Worm (Caenorhabditis elegans) whole organism, L3 larva: ENCODE data around the gene mig-22.

Source experiments
- R02D3.7 ChIP-seq: fragments of 150-350 bp; optimal IDR thresholded peaks from 2 replicates; lab custom pipeline; 2014; ENCODE audit warnings: missing biosample characterization, missing genetic modification characterization
- ZK546.5 ChIP-seq: sonication (generic microtip); optimal IDR thresholded peaks from 2 replicates; lab custom pipeline; 2017; ENCODE audit warnings: missing biosample characterization, missing genetic modification characterization
- aly-2 ChIP-seq: fragments of 150-350 bp; optimal IDR thresholded peaks from 2 replicates; lab custom pipeline; 2014; ENCODE audit warnings: missing biosample characterization, missing genetic modification characterization
- ama-1 ChIP-seq: fragments of 150-350 bp; optimal IDR thresholded peaks from 2 replicates; lab custom pipeline; 2018
- ceh-16 ChIP-seq: sonication (generic microtip); optimal IDR thresholded peaks from 2 replicates; lab custom pipeline; 2017; ENCODE audit warnings: missing biosample characterization, missing genetic modification characterization
- ceh-28 ChIP-seq: fragments of 150-350 bp; optimal IDR thresholded peaks from 2 replicates; lab custom pipeline; 2014; ENCODE audit warnings: missing biosample characterization, missing genetic modification reagents, missing genetic modification characterization
- ceh-82 ChIP-seq: fragments of 150-350 bp; optimal IDR thresholded peaks from 2 replicates; lab custom pipeline; 2014; ENCODE audit warnings: missing biosample characterization, missing genetic modification characterization
- ceh-9 ChIP-seq: sonication (generic microtip); optimal IDR thresholded peaks from 2 replicates; lab custom pipeline; 2018; ENCODE audit warnings: missing biosample characterization, missing genetic modification characterization
- daf-12 ChIP-seq: fragments of 150-350 bp; optimal IDR thresholded peaks from 2 replicates; lab custom pipeline; 2014; ENCODE audit warnings: missing biosample characterization, missing genetic modification reagents, missing genetic modification characterization
- egl-27 ChIP-seq: sonication (generic microtip); optimal IDR thresholded peaks from 4 replicates; lab custom pipeline; 2017; ENCODE audit warnings: missing biosample characterization, missing genetic modification reagents, missing genetic modification characterization
- egl-5 ChIP-seq: fragments of 150-350 bp; optimal IDR thresholded peaks from 2 replicates; lab custom pipeline; 2017; ENCODE audit warnings: missing biosample characterization, missing genetic modification reagents, missing genetic modification characterization, inconsistent platforms
- elt-1 ChIP-seq: fragments of 150-350 bp; optimal IDR thresholded peaks from 2 replicates; lab custom pipeline; 2014; ENCODE audit warnings: missing biosample characterization, missing genetic modification characterization
- elt-2 ChIP-seq: sonication (generic microtip); optimal IDR thresholded peaks from 2 replicates; lab custom pipeline; 2016; ENCODE audit warnings: missing genetic modification reagents, mild to moderate bottlenecking, missing genetic modification characterization, missing compliant biosample characterization
- elt-3 ChIP-seq, 3 experiments: fragments of 150-350 bp in 1 of 3; sonication (generic microtip) in 2 of 3; optimal IDR thresholded peaks; 2 replicates in 2 of 3; 4 replicates in 1 of 3; lab custom pipeline; 2014 to 2017; ENCODE audit warnings: missing biosample characterization in 3 of 3, missing genetic modification characterization in 3 of 3
- eor-1 ChIP-seq, 2 experiments: fragments of 150-350 bp; optimal IDR thresholded peaks; 2 replicates each; lab custom pipeline; 2014 to 2018; ENCODE audit warnings: missing biosample characterization in 2 of 2, missing genetic modification characterization in 2 of 2
- fkh-10 ChIP-seq: sonication (generic microtip); optimal IDR thresholded peaks from 2 replicates; lab custom pipeline; 2017; ENCODE audit warnings: missing biosample characterization, missing genetic modification reagents, missing genetic modification characterization
- fkh-2 ChIP-seq: fragments of 150-350 bp; optimal IDR thresholded peaks from 2 replicates; lab custom pipeline; 2014; ENCODE audit warnings: missing biosample characterization, missing genetic modification reagents, missing genetic modification characterization
- fos-1 ChIP-seq: fragments of 150-350 bp; optimal IDR thresholded peaks from 2 replicates; lab custom pipeline; 2014; ENCODE audit warnings: missing biosample characterization, missing genetic modification characterization
- hmg-11 ChIP-seq: sonication (generic microtip); optimal IDR thresholded peaks from 2 replicates; lab custom pipeline; 2016; ENCODE audit warnings: missing genetic modification characterization, missing compliant biosample characterization
- jun-1 ChIP-seq: fragments of 150-350 bp; optimal IDR thresholded peaks from 2 replicates; lab custom pipeline; 2014; ENCODE audit warnings: missing biosample characterization, missing genetic modification reagents, missing genetic modification characterization
- lin-15B ChIP-seq: fragments of 150-350 bp; optimal IDR thresholded peaks from 2 replicates; lab custom pipeline; 2014; ENCODE audit warnings: missing biosample characterization, missing genetic modification characterization
- lin-39 ChIP-seq: fragments of 150-350 bp; optimal IDR thresholded peaks from 2 replicates; lab custom pipeline; 2018; ENCODE audit warnings: missing biosample characterization, missing genetic modification reagents, missing genetic modification characterization
- lsy-12 ChIP-seq: sonication (generic microtip); optimal IDR thresholded peaks from 2 replicates; lab custom pipeline; 2016; ENCODE audit warnings: mild to moderate bottlenecking, missing genetic modification characterization, missing compliant biosample characterization
- mdl-1 ChIP-seq: fragments of 150-350 bp; optimal IDR thresholded peaks from 2 replicates; lab custom pipeline; 2014; ENCODE audit warnings: missing biosample characterization, missing genetic modification characterization
- mml-1 ChIP-seq: fragments of 150-350 bp; sonication (generic microtip); optimal IDR thresholded peaks from 3 replicates; lab custom pipeline; 2014; ENCODE audit warnings: missing biosample characterization, missing genetic modification characterization
- nfya-1 ChIP-seq: sonication (generic microtip); optimal IDR thresholded peaks from 2 replicates; lab custom pipeline; 2017; ENCODE audit warnings: missing genetic modification characterization, mild to moderate bottlenecking, missing compliant biosample characterization, antibody characterized with exemption, moderate library complexity; ENCODE audit not compliant: insufficient read depth
- nhr-11 ChIP-seq: fragments of 150-350 bp; optimal IDR thresholded peaks from 2 replicates; lab custom pipeline; 2014; ENCODE audit warnings: missing biosample characterization, missing genetic modification characterization
- nhr-12 ChIP-seq: fragments of 150-350 bp; optimal IDR thresholded peaks from 2 replicates; lab custom pipeline; 2014; ENCODE audit warnings: missing biosample characterization, missing genetic modification characterization
- nhr-23 ChIP-seq: fragments of 150-350 bp; optimal IDR thresholded peaks from 2 replicates; lab custom pipeline; 2014; ENCODE audit warnings: missing biosample characterization, missing genetic modification reagents, missing genetic modification characterization
- nhr-237 ChIP-seq: fragments of 150-350 bp; optimal IDR thresholded peaks from 2 replicates; lab custom pipeline; 2014; ENCODE audit warnings: missing biosample characterization, missing genetic modification characterization
- nhr-25 ChIP-seq: sonication (generic microtip); optimal IDR thresholded peaks from 2 replicates; lab custom pipeline; 2017; ENCODE audit warnings: missing biosample characterization, missing genetic modification characterization
- nhr-28 ChIP-seq: fragments of 150-350 bp; optimal IDR thresholded peaks from 2 replicates; lab custom pipeline; 2014; ENCODE audit warnings: missing biosample characterization, missing genetic modification characterization
- nhr-43 ChIP-seq: sonication (generic microtip); optimal IDR thresholded peaks from 2 replicates; lab custom pipeline; 2016; ENCODE audit warnings: mild to moderate bottlenecking, missing genetic modification characterization, missing compliant biosample characterization; ENCODE audit not compliant: poor library complexity, severe bottlenecking
- nhr-67 ChIP-seq: fragments of 150-350 bp; optimal IDR thresholded peaks from 2 replicates; lab custom pipeline; 2014; ENCODE audit warnings: missing biosample characterization, missing genetic modification characterization
- nhr-76 ChIP-seq: fragments of 150-350 bp; sonication (generic microtip); optimal IDR thresholded peaks from 5 replicates; lab custom pipeline; 2014; ENCODE audit warnings: missing biosample characterization, missing genetic modification characterization
- nhr-77 ChIP-seq: fragments of 150-350 bp; optimal IDR thresholded peaks from 2 replicates; lab custom pipeline; 2014; ENCODE audit warnings: missing biosample characterization, missing genetic modification characterization
- pha-4 ChIP-seq: fragments of 150-350 bp; optimal IDR thresholded peaks from 2 replicates; lab custom pipeline; 2014; ENCODE audit warnings: missing biosample characterization, missing genetic modification reagents, missing genetic modification characterization
- pqm-1 ChIP-seq: fragments of 150-350 bp; optimal IDR thresholded peaks from 2 replicates; lab custom pipeline; 2017; ENCODE audit warnings: missing biosample characterization, missing genetic modification characterization, inconsistent platforms
- sea-2 ChIP-seq: fragments of 150-350 bp; sonication (generic microtip); optimal IDR thresholded peaks from 4 replicates; lab custom pipeline; 2014; ENCODE audit warnings: missing biosample characterization, missing genetic modification reagents, missing genetic modification characterization
- skn-1 ChIP-seq: fragments of 150-350 bp; optimal IDR thresholded peaks from 2 replicates; lab custom pipeline; 2014; ENCODE audit warnings: missing biosample characterization, missing genetic modification characterization
- snpc-4 ChIP-seq: fragments of 150-350 bp; optimal IDR thresholded peaks from 2 replicates; lab custom pipeline; 2014; ENCODE audit warnings: missing biosample characterization, missing genetic modification characterization
- tbx-2 ChIP-seq: sonication (generic microtip); optimal IDR thresholded peaks from 2 replicates; lab custom pipeline; 2016; ENCODE audit warnings: mild to moderate bottlenecking, missing genetic modification characterization, missing compliant biosample characterization
- unc-39 ChIP-seq: sonication (generic microtip); optimal IDR thresholded peaks from 4 replicates; lab custom pipeline; 2017; ENCODE audit warnings: missing biosample characterization, missing genetic modification characterization
- unc-62 ChIP-seq: fragments of 150-350 bp; sonication (generic microtip); optimal IDR thresholded peaks from 4 replicates; lab custom pipeline; 2014; ENCODE audit warnings: missing biosample characterization, missing genetic modification reagents, missing genetic modification characterization
- zag-1 ChIP-seq: fragments of 150-350 bp; optimal IDR thresholded peaks from 2 replicates; lab custom pipeline; 2014; ENCODE audit warnings: missing biosample characterization, missing genetic modification characterization
- ztf-11 ChIP-seq: fragments of 150-350 bp; optimal IDR thresholded peaks from 2 replicates; lab custom pipeline; 2014; ENCODE audit warnings: missing biosample characterization, missing genetic modification characterization
- ztf-4 ChIP-seq: fragments of 150-350 bp; optimal IDR thresholded peaks from 2 replicates; lab custom pipeline; 2014; ENCODE audit warnings: missing biosample characterization, missing genetic modification characterization

Gene mig-22

ce11 chrIII:8784500-8784899 lies 17.4 kb upstream of the mig-22 start:
- no peak for TF ChIP-seq ztf-4
- no peak for TF ChIP-seq elt-1 (tag; lab: Kevin White, UChicago)

- TF ChIP-seq hmg-11: no peak
- TF ChIP-seq mdl-1: no peak
- TF ChIP-seq nhr-43 (tag; lab: Kevin White, UChicago): no peak
- no peak for TF ChIP-seq ceh-9 (tag; lab: Kevin White, UChicago)
- TF ChIP-seq pqm-1 (tag; lab: Kevin White, UChicago): peak; percentile 75
- peak; percentile 21 for TF ChIP-seq nfya-1 (tag; lab: Kevin White, UChicago)
- peak; percentile 17 for TF ChIP-seq jun-1 (tag; lab: Kevin White, UChicago)
- peak; percentile 10 for TF ChIP-seq nhr-25
- peak; percentile 74 for TF ChIP-seq elt-2 (tag; lab: Kevin White, UChicago)
- no peak for TF ChIP-seq ceh-16
- peak; percentile 6 for TF ChIP-seq pha-4 (tag; lab: Kevin White, UChicago)
Observed at ce11 chrIII:8782744-8783143, 15.6 kb upstream of the mig-22 start.

- peak; percentile 62 for TF ChIP-seq nfya-1 (tag; lab: Kevin White, UChicago)
- TF ChIP-seq lin-39 (tag; lab: Kevin White, UChicago): peak; percentile 68
- no peak for TF ChIP-seq nhr-11
- TF ChIP-seq ceh-28: no peak
Observed at ce11 chrIII:8782080-8782479, 14.9 kb upstream of the mig-22 start.

- no peak for TF ChIP-seq nhr-12 (tag; lab: Kevin White, UChicago)
- no peak for TF ChIP-seq nhr-11
- TF ChIP-seq daf-12 (tag; lab: Kevin White, UChicago): no peak
- no peak for TF ChIP-seq hmg-11
- TF ChIP-seq R02D3.7 (tag; lab: Kevin White, UChicago): no peak
- TF ChIP-seq ceh-28: no peak
- no peak for TF ChIP-seq nhr-28 (tag; lab: Kevin White, UChicago)
- TF ChIP-seq egl-27 (tag; lab: Kevin White, UChicago): no peak
- TF ChIP-seq ama-1 (lab: Kevin White, UChicago): no peak
- TF ChIP-seq ztf-11 (tag; lab: Kevin White, UChicago): no peak
- no peak for TF ChIP-seq ceh-16
- peak; percentile 44 for TF ChIP-seq fos-1 (tag; lab: Kevin White, UChicago)
- TF ChIP-seq ztf-4: no peak
- no peak for TF ChIP-seq fkh-2 (tag; lab: Kevin White, UChicago)
- no peak for TF ChIP-seq ZK546.5 (tag; lab: Kevin White, UChicago)
- TF ChIP-seq lin-15B (tag; lab: Kevin White, UChicago): peak; percentile 8
- no peak for TF ChIP-seq nhr-77
- TF ChIP-seq egl-5 (tag; lab: Kevin White, UChicago): peak; percentile 78
- peak; percentile 21 for TF ChIP-seq tbx-2 (tag; lab: Kevin White, UChicago)
- TF ChIP-seq lin-39 (tag; lab: Kevin White, UChicago): peak; percentile 62
- TF ChIP-seq elt-2 (tag; lab: Kevin White, UChicago): no peak
- TF ChIP-seq pqm-1 (tag; lab: Kevin White, UChicago): no peak
- no peak for TF ChIP-seq zag-1
- peak; percentile 81 for TF ChIP-seq nhr-43 (tag; lab: Kevin White, UChicago)
- no peak for TF ChIP-seq nhr-67 (tag; lab: Kevin White, UChicago)
- peak; percentile 93 for TF ChIP-seq nhr-25
- TF ChIP-seq eor-1 (tag; optimal IDR thresholded peaks at IDR 0.05; lab: Kevin White, UChicago): no peak
- TF ChIP-seq skn-1 (tag; lab: Kevin White, UChicago): peak; percentile 23
- no peak for TF ChIP-seq unc-39 (tag; lab: Kevin White, UChicago)
- no peak for TF ChIP-seq unc-62 (GFP tag; lab: Kevin White, UChicago)
- no peak for TF ChIP-seq aly-2 (tag; lab: Kevin White, UChicago)
- TF ChIP-seq nhr-23: peak; percentile 97
- no peak for TF ChIP-seq snpc-4 (tag; lab: Kevin White, UChicago)
- TF ChIP-seq elt-1 (tag; lab: Kevin White, UChicago): peak; percentile 48
- TF ChIP-seq jun-1 (tag; lab: Kevin White, UChicago): no peak
- TF ChIP-seq lsy-12: no peak
- no peak for TF ChIP-seq pha-4 (tag; lab: Kevin White, UChicago)
- TF ChIP-seq nhr-76 (tag; lab: Kevin White, UChicago): no peak
- TF ChIP-seq ceh-9 (tag; lab: Kevin White, UChicago): no peak
- no peak for TF ChIP-seq mml-1 (tag; lab: Kevin White, UChicago)
- no peak for TF ChIP-seq ceh-82 (tag; lab: Kevin White, UChicago)
- no peak for TF ChIP-seq elt-3 (tag; optimal IDR thresholded peaks at IDR 0.05; lab: Kevin White, UChicago)
- no peak for TF ChIP-seq sea-2 (GFP tag; lab: Kevin White, UChicago)
- TF ChIP-seq mdl-1: peak; percentile 78
- TF ChIP-seq fkh-10 (GFP tag; lab: Kevin White, UChicago): no peak
- TF ChIP-seq nhr-237 (tag; lab: Kevin White, UChicago): no peak
Observed at ce11 chrIII:8780473-8780872, 13.3 kb upstream of the mig-22 start.
